Fruit fly (Drosophila melanogaster): ENCODE measurements around the gene fz.

Gene fz

DNA sequence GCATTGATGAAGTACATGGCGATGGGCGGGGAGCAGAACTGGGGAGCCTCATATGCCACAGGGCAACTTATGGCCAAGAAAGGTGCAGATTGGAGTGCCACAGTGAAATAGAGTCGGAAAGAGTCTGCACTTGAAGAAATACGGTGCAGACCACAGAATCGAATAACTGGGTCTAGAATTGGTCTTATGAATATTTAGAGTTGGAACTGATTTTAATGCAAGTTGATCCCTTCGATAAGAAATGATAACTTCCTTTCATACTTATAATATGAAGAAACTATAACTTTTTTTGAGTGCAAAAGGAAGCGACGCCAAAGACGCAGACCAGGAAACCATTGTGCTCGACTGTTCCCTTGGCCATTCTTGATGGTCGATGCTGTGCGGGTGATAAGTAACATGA is 100.4 kb downstream of the fz start:
- TF ChIP-seq Mnt (GFP tag; optimal IDR thresholded peaks at IDR 0.05): no peak
- TF ChIP-seq cic (GFP tag; optimal IDR thresholded peaks at IDR 0.05): no peak
- TF ChIP-seq toe (GFP tag; optimal IDR thresholded peaks at IDR 0.05): no peak
- no peak for TF ChIP-seq bab1 (GFP tag; optimal IDR thresholded peaks at IDR 0.05)

DNA sequence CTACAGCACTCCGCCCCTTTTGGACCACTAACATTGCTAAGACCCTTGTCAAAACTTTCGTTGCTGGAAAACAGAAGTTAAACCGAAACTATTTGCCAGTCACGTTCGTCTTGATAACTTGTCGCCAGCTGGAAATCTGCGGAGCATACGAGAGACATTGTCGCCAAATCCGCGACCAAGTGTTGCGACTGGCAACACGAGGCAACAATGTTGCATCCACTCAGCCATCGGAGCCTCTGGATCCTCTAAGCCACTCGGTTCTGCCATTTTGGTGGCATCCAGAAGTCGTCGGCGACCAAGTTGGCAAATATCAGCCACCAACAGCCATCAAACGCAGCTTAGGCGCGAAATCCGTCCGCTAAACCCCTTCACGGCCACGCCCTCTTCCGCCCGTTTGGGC is 101.7 kb downstream of the fz start:
- no peak for TF ChIP-seq CG12768 (GFP tag; optimal IDR thresholded peaks at IDR 0.05)
- TF ChIP-seq Hr96 (GFP tag; optimal IDR thresholded peaks at IDR 0.05): no peak
- no peak for TF ChIP-seq CG5204 (GFP tag; optimal IDR thresholded peaks at IDR 0.05)
- no peak for TF ChIP-seq cic (GFP tag; optimal IDR thresholded peaks at IDR 0.05)
- TF ChIP-seq CG14711 (tag; optimal IDR thresholded peaks at IDR 0.05): no peak
- no peak for TF ChIP-seq CG1620 (GFP tag; optimal IDR thresholded peaks at IDR 0.05)
- TF ChIP-seq Mnt (GFP tag; optimal IDR thresholded peaks at IDR 0.05): no peak
- no peak for TF ChIP-seq tj (GFP tag; optimal IDR thresholded peaks at IDR 0.05)
- no peak for TF ChIP-seq kay (GFP tag; ENCODE audit: borderline replicate concordance)

DNA sequence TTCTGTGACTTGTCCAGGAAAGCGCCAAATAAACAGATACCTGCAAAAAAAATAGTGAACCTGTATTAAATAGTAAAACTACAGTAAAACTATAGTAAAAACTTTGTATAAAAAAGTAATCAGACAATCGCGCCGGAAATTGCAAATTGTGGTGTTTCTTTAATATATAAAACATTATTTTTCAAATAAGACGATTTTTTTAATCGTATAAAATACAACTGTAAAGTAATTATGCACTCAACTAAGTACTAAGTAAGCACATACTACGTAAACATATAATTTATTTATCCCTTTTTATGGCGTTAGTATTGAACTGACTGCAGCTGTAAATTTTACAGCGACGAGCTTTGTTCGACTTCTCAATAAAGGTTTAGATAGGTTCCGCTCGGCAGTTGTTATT is 107.4 kb downstream of the fz start, which contains the start of gene CG43120:
CG43120 (plus strand) TSS at position 391 of the 400 bp plus-strand sequence.
- TF ChIP-seq CG11617 (GFP tag; optimal IDR thresholded peaks at IDR 0.05) (peak; percentile 80), cic (GFP tag; optimal IDR thresholded peaks at IDR 0.05) (no peak), Mnt (GFP tag; optimal IDR thresholded peaks at IDR 0.05) (no peak), kay (GFP tag; ENCODE audit: borderline replicate concordance) (peak; percentile 19), Clk (GFP tag; optimal IDR thresholded peaks at IDR 0.05) (no peak), pad (GFP tag; optimal IDR thresholded peaks at IDR 0.05) (no peak), CG33017 (tag; optimal IDR thresholded peaks at IDR 0.05) (peak; percentile 47), Hr96 (GFP tag; optimal IDR thresholded peaks at IDR 0.05) (peak; percentile 3), CG1620 (GFP tag; optimal IDR thresholded peaks at IDR 0.05) (no peak), cnc (optimal IDR thresholded peaks at IDR 0.05) (no peak), CG5204 (GFP tag; optimal IDR thresholded peaks at IDR 0.05) (peak; percentile 39), CG7045 (GFP tag; optimal IDR thresholded peaks at IDR 0.05) (peak; percentile 49), ovo (GFP tag; optimal IDR thresholded peaks at IDR 0.05) (no peak), CG7101 (tag; optimal IDR thresholded peaks at IDR 0.05) (peak; percentile 44), bab1 (GFP tag; optimal IDR thresholded peaks at IDR 0.05) (no peak), toe (GFP tag; optimal IDR thresholded peaks at IDR 0.05) (peak; percentile 20), CG12768 (GFP tag; optimal IDR thresholded peaks at IDR 0.05) (peak; percentile 42), Crg-1 (GFP tag; optimal IDR thresholded peaks at IDR 0.05) (no peak), CG14711 (tag; optimal IDR thresholded peaks at IDR 0.05) (peak; percentile 39)

DNA sequence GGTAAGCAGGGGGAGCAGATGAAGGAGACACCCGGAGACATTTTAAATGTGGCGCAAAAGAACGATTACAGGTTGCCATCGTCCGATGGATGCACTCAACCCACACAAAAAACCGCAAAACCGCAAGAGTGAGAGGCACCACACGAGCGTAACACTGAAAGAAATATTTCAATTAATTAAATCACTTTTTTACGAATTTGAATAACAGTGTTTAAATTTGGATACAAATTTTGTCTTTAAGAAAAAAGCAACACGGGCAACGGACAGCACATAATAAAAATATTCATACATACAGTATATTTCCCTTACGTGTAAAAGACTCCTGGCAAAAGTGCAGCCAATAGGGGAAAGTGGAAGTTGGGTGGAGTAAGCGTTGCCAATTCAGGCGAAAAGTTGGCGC is 115.1 kb downstream of the fz start:
- no peak for TF ChIP-seq toe (GFP tag; optimal IDR thresholded peaks at IDR 0.05)
- no peak for TF ChIP-seq pad (GFP tag; optimal IDR thresholded peaks at IDR 0.05)
- no peak for TF ChIP-seq tj (GFP tag; optimal IDR thresholded peaks at IDR 0.05)
- TF ChIP-seq Hr96 (GFP tag; optimal IDR thresholded peaks at IDR 0.05): no peak
- no peak for TF ChIP-seq CG14711 (tag; optimal IDR thresholded peaks at IDR 0.05)
- TF ChIP-seq cnc (optimal IDR thresholded peaks at IDR 0.05): no peak
- TF ChIP-seq ovo (GFP tag; optimal IDR thresholded peaks at IDR 0.05): no peak
- no peak for TF ChIP-seq CG7101 (tag; optimal IDR thresholded peaks at IDR 0.05)
- no peak for TF ChIP-seq Crg-1 (GFP tag; optimal IDR thresholded peaks at IDR 0.05)
- no peak for TF ChIP-seq CG11617 (GFP tag; optimal IDR thresholded peaks at IDR 0.05)
- no peak for TF ChIP-seq kay (GFP tag; ENCODE audit: borderline replicate concordance)
- TF ChIP-seq CG5204 (GFP tag; optimal IDR thresholded peaks at IDR 0.05): no peak
- no peak for TF ChIP-seq CG7045 (GFP tag; optimal IDR thresholded peaks at IDR 0.05)
- TF ChIP-seq CG33017 (tag; optimal IDR thresholded peaks at IDR 0.05): no peak

DNA sequence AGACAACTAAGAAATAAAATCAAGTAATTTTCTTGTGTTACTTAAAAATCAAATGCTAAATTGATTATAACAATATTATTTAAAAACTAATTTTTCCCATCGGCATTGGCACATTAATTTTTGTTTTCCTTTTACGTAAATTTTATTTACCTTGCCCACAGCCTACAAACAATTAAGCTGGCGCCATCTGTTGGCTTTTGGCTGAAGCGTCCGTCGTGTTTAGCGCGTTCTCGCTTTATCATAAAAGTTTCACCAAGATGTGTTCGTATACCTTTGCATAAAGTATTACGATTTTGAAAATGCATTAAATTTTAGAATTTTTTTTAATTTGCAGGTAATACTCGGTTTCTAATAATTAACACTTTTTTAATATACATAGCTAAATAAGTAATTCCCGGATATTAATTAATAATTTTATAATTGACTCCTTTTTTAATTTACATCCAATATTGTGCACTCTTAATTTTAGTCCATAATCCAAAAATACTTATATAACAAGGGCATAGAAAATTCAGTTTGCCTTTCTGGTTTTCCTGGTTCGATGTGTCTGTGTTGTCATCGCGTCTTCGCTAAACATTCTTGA is 123.0 kb downstream of the fz start:
- TF ChIP-seq CG11617 (GFP tag; optimal IDR thresholded peaks at IDR 0.05): no peak
- TF ChIP-seq bab1 (GFP tag; optimal IDR thresholded peaks at IDR 0.05): no peak
- TF ChIP-seq Mnt (GFP tag; optimal IDR thresholded peaks at IDR 0.05): no peak
- no peak for TF ChIP-seq cnc (optimal IDR thresholded peaks at IDR 0.05)
- no peak for TF ChIP-seq toe (GFP tag; optimal IDR thresholded peaks at IDR 0.05)
- TF ChIP-seq pad (GFP tag; optimal IDR thresholded peaks at IDR 0.05): no peak
- no peak for TF ChIP-seq Hr96 (GFP tag; optimal IDR thresholded peaks at IDR 0.05)
- TF ChIP-seq CG33017 (tag; optimal IDR thresholded peaks at IDR 0.05): no peak
- no peak for TF ChIP-seq CG5204 (GFP tag; optimal IDR thresholded peaks at IDR 0.05)
- no peak for TF ChIP-seq tj (GFP tag; optimal IDR thresholded peaks at IDR 0.05)

DNA sequence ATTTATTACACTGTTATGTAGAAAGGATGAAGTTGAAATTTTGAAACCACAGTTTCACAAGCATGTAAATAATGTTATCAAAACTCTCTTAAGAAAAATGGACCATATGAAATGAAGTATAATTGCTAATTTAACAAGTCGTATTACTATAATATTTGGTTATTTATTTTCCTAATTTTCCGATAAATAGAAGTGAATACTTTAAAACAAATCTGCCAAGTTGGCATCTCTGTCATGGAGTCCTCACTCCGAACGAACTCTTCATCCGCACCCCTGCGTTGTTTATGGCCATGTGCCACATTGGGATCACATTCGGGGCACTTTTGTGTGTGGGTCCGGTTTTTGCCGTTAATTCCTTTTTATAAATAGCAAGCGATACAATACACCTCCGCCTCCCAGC is 125.7 kb downstream of the fz start:
- no peak for TF ChIP-seq Crg-1 (GFP tag; optimal IDR thresholded peaks at IDR 0.05)
- no peak for TF ChIP-seq cic (GFP tag; optimal IDR thresholded peaks at IDR 0.05)
- no peak for TF ChIP-seq CG1620 (GFP tag; optimal IDR thresholded peaks at IDR 0.05)
- no peak for TF ChIP-seq CG7101 (tag; optimal IDR thresholded peaks at IDR 0.05)
- no peak for TF ChIP-seq CG7045 (GFP tag; optimal IDR thresholded peaks at IDR 0.05)
- TF ChIP-seq pad (GFP tag; optimal IDR thresholded peaks at IDR 0.05): no peak
- no peak for TF ChIP-seq Clk (GFP tag; optimal IDR thresholded peaks at IDR 0.05)
- TF ChIP-seq Hr96 (GFP tag; optimal IDR thresholded peaks at IDR 0.05): no peak
- TF ChIP-seq CG14711 (tag; optimal IDR thresholded peaks at IDR 0.05): no peak
- TF ChIP-seq CG12768 (GFP tag; optimal IDR thresholded peaks at IDR 0.05): no peak
- no peak for TF ChIP-seq CG33017 (tag; optimal IDR thresholded peaks at IDR 0.05)
- TF ChIP-seq tj (GFP tag; optimal IDR thresholded peaks at IDR 0.05): no peak

DNA sequence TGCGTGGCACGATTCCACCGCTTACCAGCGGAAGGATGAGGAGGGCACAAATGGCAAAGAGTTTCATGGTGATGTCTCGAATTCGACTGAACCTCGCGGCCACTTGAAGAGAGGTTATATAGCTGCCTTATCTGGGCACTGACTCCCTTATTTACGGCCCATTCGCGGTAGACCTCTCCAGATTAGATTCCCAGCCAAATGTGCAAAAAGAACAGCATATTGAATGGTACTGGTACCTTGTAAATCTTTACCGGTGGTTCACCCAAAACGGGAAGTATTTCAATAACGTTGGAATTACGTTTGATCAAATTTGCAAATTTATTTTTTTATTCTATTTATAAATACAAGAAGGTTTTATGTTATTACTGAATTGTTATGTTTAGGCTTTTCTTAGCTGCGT is 128.5 kb downstream of the fz start, which contains the start of gene CG3868:
CG3868 (minus strand) TSS at position 94 of the 400 bp plus-strand sequence.
- TF ChIP-seq Crg-1 (GFP tag; optimal IDR thresholded peaks at IDR 0.05): no peak
- TF ChIP-seq pad (GFP tag; optimal IDR thresholded peaks at IDR 0.05): no peak
- no peak for TF ChIP-seq CG14711 (tag; optimal IDR thresholded peaks at IDR 0.05)
- TF ChIP-seq bab1 (GFP tag; optimal IDR thresholded peaks at IDR 0.05): no peak
- TF ChIP-seq toe (GFP tag; optimal IDR thresholded peaks at IDR 0.05): no peak
- no peak for TF ChIP-seq CG7045 (GFP tag; optimal IDR thresholded peaks at IDR 0.05)
- TF ChIP-seq CG33017 (tag; optimal IDR thresholded peaks at IDR 0.05): no peak
- TF ChIP-seq cic (GFP tag; optimal IDR thresholded peaks at IDR 0.05): no peak
- TF ChIP-seq Clk (GFP tag; optimal IDR thresholded peaks at IDR 0.05): no peak

Data from whole organism, adult.